Worm (Caenorhabditis elegans) whole organism, L3 larva: ENCODE data around the gene T22B2.3.

Source experiments
- aly-2 ChIP-seq: fragments of 150-350 bp; optimal IDR thresholded peaks from 2 replicates; lab custom pipeline; 2014; ENCODE audit warnings: missing biosample characterization, missing genetic modification characterization
- ceh-9 ChIP-seq: sonication (generic microtip); optimal IDR thresholded peaks from 2 replicates; lab custom pipeline; 2018; ENCODE audit warnings: missing biosample characterization, missing genetic modification characterization
- nhr-28 ChIP-seq: fragments of 150-350 bp; optimal IDR thresholded peaks from 2 replicates; lab custom pipeline; 2014; ENCODE audit warnings: missing biosample characterization, missing genetic modification characterization

- TF ChIP-seq ceh-9 (tag; lab: Kevin White, UChicago) (no peak), nhr-28 (tag; lab: Kevin White, UChicago) (no peak), aly-2 (no peak)
Measured at ce11 chrX:3944961-3945587, 28.0 kb downstream of the T22B2.3 start.
